Worm (Caenorhabditis elegans) whole organism, mixed stage, embryonic: ENCODE measurements around the gene str-43.

ENCODE experiments used
- M03D4.4 ChIP-seq: sonication (generic microtip); optimal IDR thresholded peaks from 2 replicates; lab custom pipeline; 2017; ENCODE audit warnings: mild to moderate bottlenecking, missing genetic modification characterization, missing compliant biosample characterization
- ceh-43 ChIP-seq: fragments of 200-800 bp; sonication (Bioruptor generic); optimal IDR thresholded peaks from 2 replicates; lab custom pipeline; 2018; ENCODE audit warnings: mild to moderate bottlenecking, missing genetic modification characterization, moderate library complexity, missing compliant biosample characterization
- ceh-83 ChIP-seq: fragments of 200-800 bp; sonication (Bioruptor generic); optimal IDR thresholded peaks from 2 replicates; lab custom pipeline; 2018; ENCODE audit warnings: mild to moderate bottlenecking, missing genetic modification characterization, missing compliant biosample characterization
- hlh-1 ChIP-seq: fragments of 150-350 bp; optimal IDR thresholded peaks from 2 replicates; lab custom pipeline; 2014; ENCODE audit warnings: missing biosample characterization, missing genetic modification reagents, missing genetic modification characterization
- lin-13 ChIP-seq: fragments of 150-350 bp; optimal IDR thresholded peaks from 2 replicates; lab custom pipeline; 2014; ENCODE audit warnings: missing biosample characterization, missing genetic modification characterization
- mep-1 ChIP-seq: fragments of 150-350 bp; optimal IDR thresholded peaks from 2 replicates; lab custom pipeline; 2017; ENCODE audit warnings: missing biosample characterization, missing genetic modification reagents, missing genetic modification characterization, inconsistent platforms
- nhr-2 ChIP-seq: fragments of 150-350 bp; optimal IDR thresholded peaks from 2 replicates; lab custom pipeline; 2014; ENCODE audit warnings: missing biosample characterization, missing genetic modification characterization
- nhr-237 ChIP-seq: fragments of 150-350 bp; optimal IDR thresholded peaks from 2 replicates; lab custom pipeline; 2014; ENCODE audit warnings: missing biosample characterization, missing genetic modification characterization
- nhr-28 ChIP-seq: fragments of 150-350 bp; optimal IDR thresholded peaks from 2 replicates; lab custom pipeline; 2014; ENCODE audit warnings: missing biosample characterization, missing genetic modification characterization
- nhr-76 ChIP-seq: sonication (generic microtip); optimal IDR thresholded peaks from 2 replicates; lab custom pipeline; 2017; ENCODE audit warnings: missing biosample characterization, missing genetic modification characterization
- pha-4 ChIP-seq: fragments of 150-350 bp; optimal IDR thresholded peaks from 2 replicates; lab custom pipeline; 2018; ENCODE audit warnings: missing biosample characterization, missing genetic modification reagents, missing genetic modification characterization
- snpc-4 ChIP-seq: fragments of 150-350 bp; optimal IDR thresholded peaks from 2 replicates; lab custom pipeline; 2014; ENCODE audit warnings: missing biosample characterization, missing genetic modification characterization
- unc-39 ChIP-seq: fragments of 150-350 bp; optimal IDR thresholded peaks from 2 replicates; lab custom pipeline; 2014; ENCODE audit warnings: missing biosample characterization, missing genetic modification characterization
- zip-8 ChIP-seq: fragments of 150-350 bp; optimal IDR thresholded peaks from 2 replicates; lab custom pipeline; 2014; ENCODE audit warnings: missing biosample characterization, missing genetic modification characterization

ce11 chrV:15776651-15777050 is 24.7 kb upstream of the str-43 start, which contains the start of gene nhr-283:
- TF ChIP-seq lin-13: no peak
- TF ChIP-seq pha-4 (tag; lab: Kevin White, UChicago): no peak
- no peak for TF ChIP-seq nhr-76 (tag; lab: Kevin White, UChicago)
- no peak for TF ChIP-seq nhr-237
- no peak for TF ChIP-seq nhr-28 (tag; lab: Kevin White, UChicago)
- no peak for TF ChIP-seq unc-39 (tag; lab: Kevin White, UChicago)
- no peak for TF ChIP-seq hlh-1
- TF ChIP-seq zip-8 (tag; lab: Kevin White, UChicago): no peak
- no peak for TF ChIP-seq snpc-4 (tag; lab: Kevin White, UChicago)
- TF ChIP-seq ceh-43 (GFP tag; lab: Kevin White, UChicago): no peak
- no peak for TF ChIP-seq nhr-2
- TF ChIP-seq ceh-83: no peak
- TF ChIP-seq mep-1 (tag; lab: Kevin White, UChicago): no peak
- TF ChIP-seq M03D4.4 (tag; lab: Kevin White, UChicago): no peak
